Fruit fly (Drosophila melanogaster) Kc167 (cell line): ENCODE results near the gene CG16813.

ENCODE experiments used
- Myc ChIP-seq: fragments of >200 bp; optimal IDR thresholded peaks from 2 replicates; lab custom pipeline; 2017; ENCODE audit warnings: missing external identifiers
- Sin3A ChIP-seq: fragments of >200 bp; optimal IDR thresholded peaks from 2 replicates; lab custom pipeline; 2018; ENCODE audit warnings: missing external identifiers
- h ChIP-seq: fragments of >200 bp; optimal IDR thresholded peaks from 3 replicates; lab custom pipeline; 2018; ENCODE audit warnings: missing external identifiers
- insv ChIP-seq: fragments of >200 bp; optimal IDR thresholded peaks from 3 replicates; lab custom pipeline; 2018; ENCODE audit warnings: missing external identifiers
- psq ChIP-seq: fragments of >200 bp; optimal IDR thresholded peaks from 2 replicates; lab custom pipeline; 2017; ENCODE audit warnings: missing external identifiers
- ttk ChIP-seq: sonication (Bioruptor generic); optimal IDR thresholded peaks from 2 replicates; lab custom pipeline; 2017; ENCODE audit warnings: missing external identifiers

Gene CG16813

DNA sequence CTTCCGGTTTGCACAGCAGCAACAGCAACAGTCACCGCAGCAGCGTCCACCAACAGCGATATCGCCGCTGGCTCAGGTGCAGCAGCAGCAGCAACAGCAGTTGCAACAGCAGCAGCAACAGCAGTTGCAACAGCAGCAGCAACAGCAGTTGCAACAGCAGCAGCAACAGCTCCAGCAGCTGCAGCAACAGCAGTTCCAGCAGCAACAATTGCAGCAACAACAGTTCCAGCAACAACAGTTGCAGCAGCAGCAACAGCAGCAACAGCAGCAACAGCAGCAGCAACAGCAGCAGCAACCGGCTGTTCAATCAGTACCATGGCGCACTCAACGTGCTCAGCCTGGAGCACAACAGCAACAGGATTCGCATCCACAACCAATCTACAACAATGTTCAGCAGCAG lies 45.2 kb downstream of the CG16813 start:
- TF ChIP-seq Myc (no peak), insv (lab: Kevin White, UChicago) (no peak), ttk (lab: Kevin White, UChicago) (no peak), psq (lab: Kevin White, UChicago) (no peak), Sin3A (lab: Kevin White, UChicago) (no peak), h (no peak)
